Fruit fly (Drosophila melanogaster) whole organism, embryonic: ENCODE data around the gene Mgat4a.
A peak's percentile ranks its signal among the peaks of the same experiment; 100 is the strongest.

Source experiments
- Aef1 ChIP-seq: fragments of 200-800 bp; sonication (Bioruptor generic); IDR thresholded peaks from 3 replicates; pipeline ENCODE4 v1.3.6; 2022; ENCODE audit warnings: missing biosample characterization, missing genetic modification characterization
- CG10147 ChIP-seq: fragments of 200-800 bp; sonication (Bioruptor generic); optimal IDR thresholded peaks from 2 replicates; lab custom pipeline; 2019; ENCODE audit warnings: missing biosample characterization, mild to moderate bottlenecking, missing genetic modification characterization, moderate library complexity
- CG11085 ChIP-seq: fragments of 200-800 bp; sonication (Bioruptor generic); IDR thresholded peaks from 2 replicates; pipeline ENCODE4 v1.3.6; 2022; ENCODE audit warnings: missing biosample characterization, missing genetic modification characterization
- CG11560 ChIP-seq: fragments of 200-800 bp; sonication (Bioruptor generic); IDR thresholded peaks from 3 replicates; pipeline ENCODE4 v1.3.6; 2022; ENCODE audit warnings: missing biosample characterization, missing genetic modification characterization
- CG13287 ChIP-seq: fragments of 200-800 bp; sonication (Bioruptor generic); IDR thresholded peaks from 2 replicates; pipeline ENCODE4 v1.3.6; 2022; ENCODE audit warnings: missing biosample characterization, missing genetic modification characterization; ENCODE audit not compliant: partially characterized antibody
- CG14710 ChIP-seq: fragments of 200-800 bp; sonication (Bioruptor generic); optimal IDR thresholded peaks from 3 replicates; lab custom pipeline; 2019; ENCODE audit warnings: missing biosample characterization, mild to moderate bottlenecking, missing genetic modification characterization, moderate library complexity
- CG15269 ChIP-seq: fragments of 200-800 bp; sonication (Bioruptor generic); optimal IDR thresholded peaks from 2 replicates; lab custom pipeline; 2018; ENCODE audit warnings: missing biosample characterization, mild to moderate bottlenecking, missing genetic modification characterization, moderate library complexity
- CG15514 ChIP-seq: fragments of 200-800 bp; sonication (Bioruptor generic); optimal IDR thresholded peaks from 3 replicates; lab custom pipeline; 2017; ENCODE audit warnings: missing biosample characterization, missing genetic modification characterization, mild to moderate bottlenecking, moderate library complexity, missing genetic modification reagents
- CG2889 ChIP-seq: fragments of 200-800 bp; sonication (Bioruptor generic); IDR thresholded peaks from 3 replicates; pipeline ENCODE4 v1.3.6; 2022; ENCODE audit warnings: missing biosample characterization, missing genetic modification characterization
- CG3163 ChIP-seq: fragments of 200-800 bp; sonication (Bioruptor generic); optimal IDR thresholded peaks from 3 replicates; lab custom pipeline; 2016; ENCODE audit warnings: missing biosample characterization, missing genetic modification characterization
- CG3407 ChIP-seq: fragments of 200-800 bp; sonication (Bioruptor generic); optimal IDR thresholded peaks from 2 replicates; lab custom pipeline; 2018; ENCODE audit warnings: missing biosample characterization, mild to moderate bottlenecking, missing genetic modification characterization
- CG8388 ChIP-seq: fragments of 200-800 bp; sonication (Bioruptor generic); optimal IDR thresholded peaks from 2 replicates; lab custom pipeline; 2019; ENCODE audit warnings: missing biosample characterization, mild to moderate bottlenecking, missing genetic modification characterization, moderate library complexity
- D ChIP-seq, 2 experiments: fragments of 200-800 bp in 1 of 2; fragments of >200 bp in 1 of 2; sonication (Bioruptor generic) in 1 of 2; optimal IDR thresholded peaks; 2 replicates in 1 of 2; 3 replicates in 1 of 2; lab custom pipeline; 2017; ENCODE audit warnings: mild to moderate bottlenecking in 1 of 2, missing biosample characterization in 1 of 2, missing genetic modification characterization in 1 of 2, missing genetic modification reagents in 1 of 2
- Dll ChIP-seq: fragments of 200-800 bp; sonication (Bioruptor generic); IDR thresholded peaks from 4 replicates; pipeline ENCODE4 v1.3.6; 2022; ENCODE audit warnings: missing biosample characterization, missing genetic modification characterization; ENCODE audit not compliant: partially characterized antibody
- Doc2 ChIP-seq: fragments of 200-800 bp; sonication (Bioruptor generic); IDR thresholded peaks from 2 replicates; pipeline ENCODE4 v1.3.6; 2022; ENCODE audit warnings: missing biosample characterization, missing genetic modification characterization
- Drgx ChIP-seq: fragments of 200-800 bp; sonication (Bioruptor generic); IDR thresholded peaks from 2 replicates; pipeline ENCODE4 v1.3.6; 2022; ENCODE audit warnings: missing biosample characterization, missing genetic modification characterization
- Eip74EF ChIP-seq, 2 experiments: fragments of 200-800 bp in 1 of 2; fragments of >200 bp in 1 of 2; sonication (Bioruptor generic) in 1 of 2; optimal IDR thresholded peaks; 2 replicates each; lab custom pipeline; 2017 to 2019; ENCODE audit warnings: missing biosample characterization in 2 of 2, missing genetic modification characterization in 2 of 2, mild to moderate bottlenecking in 1 of 2, moderate library complexity in 1 of 2
- Gsc ChIP-seq: fragments of 200-800 bp; sonication (Bioruptor generic); IDR thresholded peaks from 2 replicates; pipeline ENCODE4 v1.3.6; 2022; ENCODE audit warnings: missing biosample characterization, missing genetic modification characterization
- MBD-R2 ChIP-seq: fragments of 200-800 bp; sonication (Bioruptor generic); IDR thresholded peaks from 2 replicates; pipeline ENCODE4 v1.3.6; 2022; ENCODE audit warnings: missing biosample characterization, missing genetic modification characterization
- Oaz ChIP-seq: fragments of 200-800 bp; sonication (Bioruptor generic); IDR thresholded peaks from 2 replicates; pipeline ENCODE4 v1.3.6; 2022; ENCODE audit warnings: missing biosample characterization, missing genetic modification characterization
- PHDP ChIP-seq: fragments of 200-800 bp; sonication (Bioruptor generic); optimal IDR thresholded peaks from 3 replicates; lab custom pipeline; 2018; ENCODE audit warnings: missing biosample characterization, mild to moderate bottlenecking, missing genetic modification characterization, moderate library complexity
- Six4 ChIP-seq: fragments of 200-800 bp; sonication (Bioruptor generic); optimal IDR thresholded peaks from 2 replicates; lab custom pipeline; 2016; ENCODE audit warnings: missing biosample characterization, missing genetic modification characterization
- Sry-β ChIP-seq: fragments of 200-800 bp; sonication (Bioruptor generic); optimal IDR thresholded peaks from 2 replicates; lab custom pipeline; 2018; ENCODE audit warnings: missing biosample characterization, mild to moderate bottlenecking, missing genetic modification characterization, moderate library complexity
- Trl ChIP-seq, 3 experiments: fragments of >200 bp in 2 of 3; fragments of 200-800 bp in 1 of 3; sonication (Bioruptor generic) in 1 of 3; optimal IDR thresholded peaks; 2 replicates in 1 of 3; 3 replicates in 2 of 3; lab custom pipeline; 2016 to 2017; ENCODE audit warnings: missing biosample characterization in 1 of 3, missing genetic modification characterization in 1 of 3
- Usf ChIP-seq: fragments of 200-800 bp; sonication (Bioruptor generic); optimal IDR thresholded peaks from 2 replicates; lab custom pipeline; 2017; ENCODE audit warnings: missing genotype, missing biosample characterization, missing genetic modification characterization
- Xrp1 ChIP-seq: fragments of 200-800 bp; sonication (Bioruptor generic); IDR thresholded peaks from 2 replicates; pipeline ENCODE4 v1.3.6; 2022; ENCODE audit warnings: missing biosample characterization, missing genetic modification characterization
- bigmax ChIP-seq: fragments of 200-800 bp; sonication (Bioruptor generic); optimal IDR thresholded peaks from 2 replicates; lab custom pipeline; 2018; ENCODE audit warnings: missing biosample characterization, mild to moderate bottlenecking, missing genetic modification characterization
- chif ChIP-seq, 2 experiments: fragments of 200-800 bp; sonication (Bioruptor generic); optimal IDR thresholded peaks; 3 replicates each; lab custom pipeline; 2016; ENCODE audit warnings: missing biosample characterization in 2 of 2, missing genetic modification characterization in 2 of 2
- dati ChIP-seq: fragments of 200-800 bp; sonication (Bioruptor generic); IDR thresholded peaks from 2 replicates; pipeline ENCODE4 v1.3.6; 2022; ENCODE audit warnings: missing biosample characterization, missing genetic modification characterization
- disco-r ChIP-seq: fragments of 200-800 bp; sonication (Bioruptor generic); optimal IDR thresholded peaks from 2 replicates; lab custom pipeline; 2016; ENCODE audit warnings: missing biosample characterization, missing genetic modification characterization
- hb ChIP-seq: fragments of 200-800 bp; sonication (Bioruptor generic); IDR thresholded peaks from 3 replicates; pipeline ENCODE4 v1.3.6; 2022; ENCODE audit warnings: missing biosample characterization, missing genetic modification characterization; ENCODE audit not compliant: partially characterized antibody
- kni ChIP-seq: fragments of 200-800 bp; sonication (Bioruptor generic); optimal IDR thresholded peaks from 3 replicates; lab custom pipeline; 2017; ENCODE audit warnings: mild to moderate bottlenecking, missing biosample characterization, missing genetic modification reagents, missing genetic modification characterization
- org-1 ChIP-seq: fragments of 200-800 bp; sonication (Bioruptor generic); optimal IDR thresholded peaks from 2 replicates; lab custom pipeline; 2017; ENCODE audit warnings: missing biosample characterization, missing genetic modification characterization
- pnt ChIP-seq: fragments of 200-800 bp; sonication (Bioruptor generic); optimal IDR thresholded peaks from 3 replicates; lab custom pipeline; 2016; ENCODE audit warnings: missing biosample characterization, missing genetic modification characterization
- ranshi ChIP-seq: fragments of 200-800 bp; sonication (Bioruptor generic); IDR thresholded peaks from 2 replicates; pipeline ENCODE4 v1.3.6; 2022; ENCODE audit warnings: missing biosample characterization, missing genetic modification characterization
- salm ChIP-seq: fragments of 200-800 bp; sonication (Bioruptor generic); optimal IDR thresholded peaks from 2 replicates; lab custom pipeline; 2018; ENCODE audit warnings: missing biosample characterization, mild to moderate bottlenecking, missing genetic modification characterization
- schlank ChIP-seq: fragments of 200-800 bp; sonication (Bioruptor generic); optimal IDR thresholded peaks from 2 replicates; lab custom pipeline; 2018; ENCODE audit warnings: missing biosample characterization, mild to moderate bottlenecking, missing genetic modification characterization
- scrt ChIP-seq: fragments of 200-800 bp; sonication (Bioruptor generic); optimal IDR thresholded peaks from 2 replicates; lab custom pipeline; 2018; ENCODE audit warnings: missing biosample characterization, mild to moderate bottlenecking, missing genetic modification characterization, moderate library complexity
- tll ChIP-seq, 2 experiments: fragments of 200-800 bp in 1 of 2; fragments of >200 bp in 1 of 2; sonication (Bioruptor generic) in 1 of 2; optimal IDR thresholded peaks; 2 replicates each; lab custom pipeline; 2017 to 2019; ENCODE audit warnings: missing biosample characterization in 2 of 2, missing genetic modification characterization in 2 of 2, mild to moderate bottlenecking in 1 of 2, moderate library complexity in 1 of 2
- ttk ChIP-seq: fragments of 200-800 bp; sonication (Bioruptor generic); IDR thresholded peaks from 2 replicates; pipeline ENCODE4 v2.1.2; 2022; ENCODE audit warnings: missing biosample characterization, missing genetic modification characterization
- yki ChIP-seq: fragments of >200 bp; optimal IDR thresholded peaks from 3 replicates; lab custom pipeline; 2018
- zf30C ChIP-seq: fragments of 200-800 bp; sonication (Bioruptor generic); optimal IDR thresholded peaks from 3 replicates; lab custom pipeline; 2018; ENCODE audit warnings: missing biosample characterization, mild to moderate bottlenecking, missing genetic modification characterization

Mgat4a gene

DNA sequence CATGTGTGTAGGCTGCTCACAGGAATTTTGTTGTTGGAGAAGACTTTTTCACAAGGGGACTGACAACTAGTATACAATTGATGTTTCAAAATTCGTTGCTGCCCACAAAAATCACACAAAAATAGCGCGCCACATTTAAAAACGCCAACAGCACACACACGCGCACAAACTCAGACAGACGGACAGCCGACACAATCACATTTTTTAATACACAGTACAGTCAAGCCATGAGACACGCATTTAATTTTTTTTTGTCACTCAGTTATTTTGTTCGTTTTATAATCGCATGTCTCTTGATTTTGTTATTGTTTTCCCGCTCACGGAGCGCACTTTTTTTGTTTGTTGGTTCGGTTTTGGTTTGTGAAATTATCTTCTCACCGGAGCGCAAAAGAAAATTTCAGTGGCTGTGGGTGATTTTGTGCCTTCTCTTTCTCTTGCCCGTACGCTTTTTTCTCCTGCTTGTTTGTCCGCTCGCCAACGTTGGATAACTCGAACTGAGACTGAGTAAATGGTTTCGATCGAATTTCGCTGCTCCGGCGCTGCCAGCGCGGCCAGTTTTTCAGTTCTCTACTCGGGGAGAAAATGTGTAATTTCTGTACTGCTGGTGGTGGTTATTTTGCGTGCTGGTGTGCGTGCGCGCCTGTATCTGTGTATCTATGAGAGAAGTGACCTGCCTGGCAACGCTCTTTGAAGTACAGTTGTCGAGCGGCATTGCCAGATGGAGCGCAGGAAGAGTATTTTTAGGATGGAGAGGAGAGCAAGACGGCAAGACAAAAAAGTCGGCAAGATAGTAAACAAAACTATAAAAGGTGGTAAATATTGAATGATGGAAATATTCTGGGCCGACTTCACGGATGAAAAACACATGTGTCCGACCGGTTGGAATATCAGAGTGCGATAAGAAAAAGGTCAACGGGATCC, 4.1 kb upstream of the Mgat4a start, which contains the start of gene CG42507 (continued):
- TF ChIP-seq Drgx (GFP tag; lab: Robert Waterston, UW) (0 out of 2 replicates have a peak, but pooled peaks have one; percentile 8), kni (GFP tag; lab: Kevin White, UChicago) (peak; percentile 95), CG14710 (tag; lab: Kevin White, UChicago) (peak; percentile 11), zf30C (GFP tag; lab: Kevin White, UChicago) (peak; percentile 41), CG3407 (GFP tag; lab: Kevin White, UChicago) (no peak)

DNA sequence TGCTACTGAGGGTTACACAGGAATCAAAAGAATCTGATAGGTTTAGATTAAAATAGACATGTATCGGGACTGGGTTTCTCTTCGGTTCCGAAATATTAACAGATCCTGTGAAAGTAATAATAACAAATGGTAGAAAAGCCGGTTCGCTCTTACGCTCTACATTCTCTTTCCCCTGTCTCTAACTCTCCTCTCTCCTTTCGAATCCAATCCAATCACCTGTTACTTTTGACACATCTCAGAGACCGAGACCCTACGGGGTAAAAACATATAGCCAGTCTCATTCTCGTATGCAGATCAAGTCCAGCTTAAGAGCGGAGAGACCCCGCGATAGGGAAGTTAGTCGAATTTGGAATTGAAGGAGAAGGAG, 3.1 kb upstream of the Mgat4a start:
- TF ChIP-seq CG3163 (GFP tag; lab: Kevin White, UChicago) (peak; percentile 80), Six4 (no peak), Dll (GFP tag; lab: Robert Waterston, UW) (0 out of 4 replicates have a peak, but pooled peaks have one; percentile 12), disco-r (no peak), Trl (optimal IDR thresholded peaks at IDR 0.05; lab: Kevin White, UChicago) (peak in 1 of 2 experiments; percentile 88), Trl (GFP tag; optimal IDR thresholded peaks at IDR 0.05; lab: Kevin White, UChicago) (no peak), CG11560 (tag; lab: Robert Waterston, UW) (no peak), chif (GFP tag; optimal IDR thresholded peaks at IDR 0.05; lab: Kevin White, UChicago) (no peak), PHDP (tag; lab: Kevin White, UChicago) (no peak), scrt (GFP tag; lab: Kevin White, UChicago) (peak; percentile 65)

dm6 chr3L:14759097-14759795, 2.6 kb upstream of the Mgat4a start:
- TF ChIP-seq Oaz (GFP tag; lab: Robert Waterston, UW), result peak; percentile 99
- peak; percentile 98 for TF ChIP-seq dati (GFP tag; lab: Robert Waterston, UW)
- peak; percentile 77 for TF ChIP-seq Sry-β (GFP tag; lab: Kevin White, UChicago)
- TF ChIP-seq Usf (GFP tag; lab: Kevin White, UChicago), result peak; percentile 100
- TF ChIP-seq Aef1 (GFP tag; lab: Robert Waterston, UW), result peak; percentile 99
- TF ChIP-seq CG10147 (GFP tag; lab: Kevin White, UChicago), result peak; percentile 100
- peak; percentile 99 for TF ChIP-seq CG11085 (GFP tag; lab: Robert Waterston, UW)
- peak; percentile 24 for TF ChIP-seq bigmax (GFP tag; lab: Kevin White, UChicago)
- no peak for TF ChIP-seq D (optimal IDR thresholded peaks at IDR 0.05; lab: Kevin White, UChicago)
- TF ChIP-seq D (GFP tag; optimal IDR thresholded peaks at IDR 0.05; lab: Kevin White, UChicago), result peak; percentile 100
- TF ChIP-seq Xrp1 (GFP tag; lab: Robert Waterston, UW), result peak; percentile 100
- TF ChIP-seq CG13287 (GFP tag; lab: Robert Waterston, UW), result peak; percentile 67; the same call in 1 of the 2 replicates
- peak; percentile 73 for TF ChIP-seq hb (GFP tag; lab: Robert Waterston, UW)
- TF ChIP-seq CG8388 (GFP tag; lab: Kevin White, UChicago), result peak; percentile 99
- peak; percentile 98 for TF ChIP-seq Gsc (GFP tag; lab: Robert Waterston, UW)
- peak; percentile 100 for TF ChIP-seq org-1 (GFP tag; lab: Kevin White, UChicago)
- peak; percentile 99 for TF ChIP-seq CG2889 (GFP tag; lab: Robert Waterston, UW)
- peak; percentile 99 for TF ChIP-seq ranshi (GFP tag; lab: Robert Waterston, UW)
- TF ChIP-seq MBD-R2 (GFP tag; lab: Robert Waterston, UW), result peak; percentile 100
- peak; percentile 100 for TF ChIP-seq CG15269
- TF ChIP-seq salm (tag; lab: Kevin White, UChicago), result peak; percentile 100
- TF ChIP-seq pnt (GFP tag; lab: Kevin White, UChicago), result peak; percentile 98
- peak; percentile 99 for TF ChIP-seq schlank (tag; lab: Kevin White, UChicago)
- TF ChIP-seq CG15514 (GFP tag; lab: Kevin White, UChicago), result peak; percentile 96
- peak; percentile 74 to 95 for TF ChIP-seq Trl (optimal IDR thresholded peaks at IDR 0.05; lab: Kevin White, UChicago)
- peak; percentile 99 for TF ChIP-seq Trl (GFP tag; optimal IDR thresholded peaks at IDR 0.05; lab: Kevin White, UChicago)
- peak; percentile 99 for TF ChIP-seq Doc2
- peak in 1 of 2 experiments; percentile 81 for TF ChIP-seq tll (GFP tag; optimal IDR thresholded peaks at IDR 0.05; lab: Kevin White, UChicago)
- TF ChIP-seq Eip74EF (GFP tag; optimal IDR thresholded peaks at IDR 0.05; lab: Kevin White, UChicago), result peak in 1 of 2 experiments; percentile 100
- TF ChIP-seq ttk (GFP tag; lab: Robert Waterston, UW), result peak; percentile 99
- TF ChIP-seq yki (lab: Kevin White, UChicago), result peak; percentile 61
